Worm (Caenorhabditis elegans): ENCODE data around the gene R03H10.4.

DNA sequence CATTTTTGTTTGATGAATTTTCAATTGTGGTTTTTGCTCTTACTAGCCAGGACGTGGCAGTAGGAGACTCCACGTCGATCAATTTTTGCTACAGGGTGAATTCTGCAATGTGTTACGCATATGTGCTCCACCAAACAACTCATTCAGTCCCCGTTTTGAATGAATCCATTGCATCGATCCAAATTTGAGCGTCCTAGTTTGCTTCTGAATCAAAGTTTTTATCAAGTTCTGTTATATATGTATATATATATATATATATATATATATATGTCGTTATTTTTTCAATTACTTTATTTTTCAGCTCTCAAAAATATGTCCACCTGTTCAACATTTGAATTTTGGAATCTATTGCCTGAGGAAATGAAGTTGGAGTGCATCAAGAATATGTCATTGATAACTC lies 42.8 kb upstream of the R03H10.4 start, which contains the start of gene F31D5.7:
- no peak for TF ChIP-seq ztf-29 (GFP tag; IDR thresholded peaks at IDR 0.05)
- TF ChIP-seq med-1 (GFP tag; optimal IDR thresholded peaks at IDR 0.05; ENCODE audit: insufficient read depth): no peak
- TF ChIP-seq cog-1 (tag; optimal IDR thresholded peaks at IDR 0.05): no peak
- TF ChIP-seq ref-1 (GFP tag; conservative IDR thresholded peaks at IDR 0.05): no peak
- TF ChIP-seq klf-2 (GFP tag; conservative IDR thresholded peaks at IDR 0.05): no peak
- TF ChIP-seq T22C8.4 (GFP tag; IDR thresholded peaks at IDR 0.05): no peak
- no peak for TF ChIP-seq ztf-23 (GFP tag; IDR thresholded peaks at IDR 0.05)

All from whole organism, midembryonic.